Worm (Caenorhabditis elegans): ENCODE data around the gene ufl-1.

DNA sequence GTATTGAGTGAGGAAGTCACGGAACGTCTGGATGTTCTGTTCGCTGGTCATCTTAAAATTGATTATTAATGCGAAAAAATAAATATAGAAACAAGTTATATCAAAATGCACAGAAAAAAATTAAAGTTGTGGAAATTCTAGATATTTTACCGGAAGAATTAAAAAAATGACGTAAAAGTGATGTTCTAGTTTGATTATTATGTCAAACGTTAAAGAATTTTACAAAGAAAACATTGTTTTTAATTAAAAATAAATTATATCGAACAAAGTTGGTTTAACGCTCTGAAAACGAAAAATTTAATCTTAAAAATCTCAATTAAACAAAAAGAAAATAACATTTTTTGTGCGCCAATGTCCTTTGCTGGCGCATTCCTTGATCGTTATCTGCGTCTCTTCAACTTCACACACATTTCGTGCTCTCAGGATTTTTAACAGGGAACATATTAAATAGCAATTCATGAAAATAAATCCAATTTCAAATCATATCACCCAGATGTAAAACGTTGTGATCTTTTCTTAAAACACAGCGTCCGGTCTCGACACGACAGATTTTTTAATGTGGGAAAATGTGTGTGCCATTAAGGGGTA is 8.0 kb upstream of the ufl-1 start, which contains the start of gene tin-9.1:
- no peak for TF ChIP-seq mls-2 (tag; optimal IDR thresholded peaks at IDR 0.05)
- TF ChIP-seq ztf-11 (tag; optimal IDR thresholded peaks at IDR 0.05) = no peak
- no peak for TF ChIP-seq nhr-12 (tag; optimal IDR thresholded peaks at IDR 0.05)
- peak; percentile 69 for TF ChIP-seq lsy-2 (tag; optimal IDR thresholded peaks at IDR 0.05)
- TF ChIP-seq pha-4 (tag; optimal IDR thresholded peaks at IDR 0.05) = peak; percentile 26
- TF ChIP-seq tbx-8 (GFP tag; optimal IDR thresholded peaks at IDR 0.05) = no peak
- peak; percentile 62 for TF ChIP-seq ces-1 (GFP tag; optimal IDR thresholded peaks at IDR 0.05)
- TF ChIP-seq nhr-76 (tag; optimal IDR thresholded peaks at IDR 0.05) = no peak

Data from whole organism, mixed stage, embryonic.